Fruit fly (Drosophila melanogaster) whole organism, embryonic: Measurements from ENCODE around the gene CG14142.
A peak's percentile ranks its signal among the peaks of the same experiment; 100 is the strongest.

ENCODE experiments used
- Atf-2 ChIP-seq: fragments of 200-800 bp; sonication (Bioruptor generic); optimal IDR thresholded peaks from 2 replicates; lab custom pipeline; 2016; ENCODE audit warnings: missing biosample characterization, missing genetic modification characterization
- B-H1 ChIP-seq: fragments of 200-800 bp; sonication (Bioruptor generic); IDR thresholded peaks from 3 replicates; pipeline ENCODE4 v1.3.6; 2022; ENCODE audit warnings: missing biosample characterization, missing genetic modification characterization
- CG11085 ChIP-seq: fragments of 200-800 bp; sonication (Bioruptor generic); IDR thresholded peaks from 2 replicates; pipeline ENCODE4 v1.3.6; 2022; ENCODE audit warnings: missing biosample characterization, missing genetic modification characterization
- CG12236 ChIP-seq: fragments of 200-800 bp; sonication (Bioruptor generic); optimal IDR thresholded peaks from 2 replicates; lab custom pipeline; 2016; ENCODE audit warnings: missing biosample characterization, missing genetic modification characterization
- CG12744 ChIP-seq: fragments of 200-800 bp; sonication (Bioruptor generic); optimal IDR thresholded peaks from 2 replicates; lab custom pipeline; 2016; ENCODE audit warnings: missing biosample characterization, missing genetic modification characterization
- CG13287 ChIP-seq: fragments of 200-800 bp; sonication (Bioruptor generic); IDR thresholded peaks from 2 replicates; pipeline ENCODE4 v1.3.6; 2022; ENCODE audit warnings: missing biosample characterization, missing genetic modification characterization; ENCODE audit not compliant: partially characterized antibody
- CG15073 ChIP-seq: fragments of 200-800 bp; sonication (Bioruptor generic); optimal IDR thresholded peaks from 2 replicates; lab custom pipeline; 2016; ENCODE audit warnings: missing biosample characterization, missing genetic modification characterization
- CG15479 ChIP-seq: fragments of 200-800 bp; sonication (Bioruptor generic); optimal IDR thresholded peaks from 3 replicates; lab custom pipeline; 2019; ENCODE audit warnings: missing biosample characterization, mild to moderate bottlenecking, missing genetic modification characterization, moderate library complexity
- CG16779 ChIP-seq: fragments of 200-800 bp; sonication (Bioruptor generic); IDR thresholded peaks from 2 replicates; pipeline ENCODE4 v1.3.6; 2022; ENCODE audit warnings: missing biosample characterization, missing genetic modification characterization
- CG16815 ChIP-seq: fragments of 200-800 bp; sonication (Bioruptor generic); optimal IDR thresholded peaks from 3 replicates; lab custom pipeline; 2017; ENCODE audit warnings: missing biosample characterization, mild to moderate bottlenecking, missing genetic modification characterization
- CG2875 ChIP-seq: fragments of 200-800 bp; sonication (Bioruptor generic); optimal IDR thresholded peaks from 2 replicates; lab custom pipeline; 2017; ENCODE audit warnings: missing biosample characterization, mild to moderate bottlenecking, missing genetic modification characterization, missing genetic modification reagents
- CG3847 ChIP-seq: fragments of 200-800 bp; sonication (Bioruptor generic); IDR thresholded peaks from 2 replicates; pipeline ENCODE4 v1.3.6; 2022; ENCODE audit warnings: missing biosample characterization, missing genetic modification characterization
- CG3995 ChIP-seq: fragments of 200-800 bp; sonication (Bioruptor generic); optimal IDR thresholded peaks from 3 replicates; lab custom pipeline; 2016; ENCODE audit warnings: missing biosample characterization, missing genetic modification characterization
- CG4404 ChIP-seq: fragments of 200-800 bp; sonication (Bioruptor generic); IDR thresholded peaks from 2 replicates; pipeline ENCODE4 v1.3.6; 2022; ENCODE audit warnings: missing biosample characterization, missing genetic modification characterization
- CG6175 ChIP-seq: fragments of 200-800 bp; sonication (Bioruptor generic); IDR thresholded peaks from 3 replicates; pipeline ENCODE4 v1.3.6; 2022; ENCODE audit warnings: missing biosample characterization, missing genetic modification characterization
- CG7745 ChIP-seq: fragments of 200-800 bp; sonication (Bioruptor generic); optimal IDR thresholded peaks from 2 replicates; lab custom pipeline; 2018; ENCODE audit warnings: missing biosample characterization, mild to moderate bottlenecking, missing genetic modification characterization, moderate library complexity
- CG7928 ChIP-seq: fragments of 200-800 bp; sonication (Bioruptor generic); optimal IDR thresholded peaks from 2 replicates; lab custom pipeline; 2017; ENCODE audit warnings: missing biosample characterization, mild to moderate bottlenecking, missing genetic modification characterization
- CG9215 ChIP-seq: fragments of 200-800 bp; sonication (Bioruptor generic); IDR thresholded peaks from 2 replicates; pipeline ENCODE4 v1.3.6; 2022; ENCODE audit warnings: missing biosample characterization, missing genetic modification characterization
- CG9727 ChIP-seq: fragments of 200-800 bp; sonication (Bioruptor generic); optimal IDR thresholded peaks from 3 replicates; lab custom pipeline; 2017; ENCODE audit warnings: missing biosample characterization, mild to moderate bottlenecking, missing genetic modification characterization
- CTCF ChIP-seq: fragments of 200-800 bp; sonication (Bioruptor generic); optimal IDR thresholded peaks from 2 replicates; lab custom pipeline; 2017; ENCODE audit warnings: missing biosample characterization, mild to moderate bottlenecking, missing genetic modification characterization, moderate library complexity
- D19A ChIP-seq: fragments of 200-800 bp; optimal IDR thresholded peaks from 3 replicates; lab custom pipeline; 2019; ENCODE audit warnings: missing biosample characterization, mild to moderate bottlenecking, missing genetic modification characterization, moderate library complexity
- Dip3 ChIP-seq: fragments of 200-800 bp; sonication (Bioruptor generic); optimal IDR thresholded peaks from 3 replicates; lab custom pipeline; 2016; ENCODE audit warnings: missing biosample characterization, missing genetic modification characterization
- Dp ChIP-seq: fragments of 200-800 bp; sonication (Bioruptor generic); optimal IDR thresholded peaks from 2 replicates; lab custom pipeline; 2018; ENCODE audit warnings: missing biosample characterization, mild to moderate bottlenecking, missing genetic modification characterization, moderate library complexity
- HmgZ ChIP-seq: fragments of 200-800 bp; sonication (Bioruptor generic); optimal IDR thresholded peaks from 2 replicates; lab custom pipeline; 2018; ENCODE audit warnings: missing biosample characterization, mild to moderate bottlenecking, missing genetic modification characterization
- MTF-1 ChIP-seq: fragments of 200-800 bp; sonication (Bioruptor generic); optimal IDR thresholded peaks from 2 replicates; lab custom pipeline; 2018; ENCODE audit warnings: missing biosample characterization, mild to moderate bottlenecking, missing genetic modification characterization, borderline replicate concordance
- Mrtf ChIP-seq: fragments of 200-800 bp; sonication (Bioruptor generic); IDR thresholded peaks from 3 replicates; pipeline ENCODE4 v1.3.6; 2022; ENCODE audit warnings: missing biosample characterization, missing genetic modification characterization
- Pdp1 ChIP-seq, 2 experiments: fragments of 200-800 bp; sonication (Bioruptor generic); optimal IDR thresholded peaks; 3 replicates each; lab custom pipeline; 2016; ENCODE audit warnings: missing biosample characterization in 2 of 2, missing genetic modification characterization in 2 of 2, mild to moderate bottlenecking in 1 of 2, moderate library complexity in 1 of 2
- Sox102F ChIP-seq: fragments of 200-800 bp; sonication (Bioruptor generic); optimal IDR thresholded peaks from 2 replicates; lab custom pipeline; 2018; ENCODE audit warnings: missing biosample characterization, mild to moderate bottlenecking, missing genetic modification characterization, moderate library complexity
- Ssrp ChIP-seq: fragments of 200-800 bp; sonication (Bioruptor generic); optimal IDR thresholded peaks from 2 replicates; lab custom pipeline; 2018; ENCODE audit warnings: missing biosample characterization, mild to moderate bottlenecking, missing genetic modification characterization, moderate library complexity
- bsh ChIP-seq, 2 experiments: fragments of 200-800 bp; sonication (Bioruptor generic); optimal IDR thresholded peaks; 2 replicates each; lab custom pipeline; 2017 to 2018; ENCODE audit warnings: mild to moderate bottlenecking in 2 of 2, missing biosample characterization in 2 of 2, missing genetic modification characterization in 2 of 2, moderate library complexity in 1 of 2
- btn ChIP-seq: fragments of 200-800 bp; sonication (Bioruptor generic); optimal IDR thresholded peaks from 2 replicates; lab custom pipeline; 2016; ENCODE audit warnings: missing biosample characterization, missing genetic modification characterization
- crol ChIP-seq: fragments of 200-800 bp; sonication (Bioruptor generic); IDR thresholded peaks from 2 replicates; pipeline ENCODE4 v1.3.6; 2022; ENCODE audit warnings: missing biosample characterization, missing genetic modification characterization
- ewg ChIP-seq: fragments of 200-800 bp; sonication (Bioruptor generic); optimal IDR thresholded peaks from 3 replicates; lab custom pipeline; 2017; ENCODE audit warnings: mild to moderate bottlenecking, missing biosample characterization, missing genetic modification reagents, missing genetic modification characterization
- exex ChIP-seq: fragments of 200-800 bp; sonication (Bioruptor generic); optimal IDR thresholded peaks from 4 replicates; lab custom pipeline; 2018; ENCODE audit warnings: missing biosample characterization, mild to moderate bottlenecking, missing genetic modification characterization, moderate library complexity
- fru ChIP-seq: fragments of >200 bp; optimal IDR thresholded peaks from 2 replicates; lab custom pipeline; 2017
- hb ChIP-seq: fragments of 200-800 bp; sonication (Bioruptor generic); IDR thresholded peaks from 3 replicates; pipeline ENCODE4 v1.3.6; 2022; ENCODE audit warnings: missing biosample characterization, missing genetic modification characterization; ENCODE audit not compliant: partially characterized antibody
- ken ChIP-seq: fragments of 200-800 bp; sonication (Bioruptor generic); IDR thresholded peaks from 3 replicates; pipeline ENCODE4 v1.3.6; 2022; ENCODE audit warnings: missing biosample characterization, missing genetic modification characterization
- mirr ChIP-seq: fragments of 200-800 bp; sonication (Bioruptor generic); optimal IDR thresholded peaks from 3 replicates; lab custom pipeline; 2018; ENCODE audit warnings: missing biosample characterization, mild to moderate bottlenecking, missing genetic modification characterization
- sc ChIP-seq, 3 experiments: fragments of >200 bp in 2 of 3; fragments of 200-800 bp in 1 of 3; sonication (Bioruptor generic) in 1 of 3; optimal IDR thresholded peaks; 2 replicates in 2 of 3; 3 replicates in 1 of 3; lab custom pipeline; 2017; ENCODE audit warnings: mild to moderate bottlenecking in 1 of 3, missing biosample characterization in 1 of 3, missing genetic modification characterization in 1 of 3, missing genetic modification reagents in 1 of 3
- slou ChIP-seq: fragments of 200-800 bp; sonication (Bioruptor generic); optimal IDR thresholded peaks from 3 replicates; lab custom pipeline; 2016; ENCODE audit warnings: missing biosample characterization, missing genetic modification characterization
- sna ChIP-seq: fragments of 200-800 bp; sonication (Bioruptor generic); IDR thresholded peaks from 2 replicates; pipeline ENCODE4 v1.3.6; 2022; ENCODE audit warnings: missing biosample characterization, missing genetic modification characterization; ENCODE audit not compliant: partially characterized antibody
- sug ChIP-seq: fragments of 200-800 bp; optimal IDR thresholded peaks from 2 replicates; lab custom pipeline; 2019; ENCODE audit warnings: missing biosample characterization, mild to moderate bottlenecking, missing genetic modification characterization, moderate library complexity
- trem ChIP-seq: fragments of 200-800 bp; optimal IDR thresholded peaks from 3 replicates; lab custom pipeline; 2019; ENCODE audit warnings: missing biosample characterization, mild to moderate bottlenecking, missing genetic modification characterization, moderate library complexity
- ttk ChIP-seq: fragments of 200-800 bp; sonication (Bioruptor generic); IDR thresholded peaks from 2 replicates; pipeline ENCODE4 v2.1.2; 2022; ENCODE audit warnings: missing biosample characterization, missing genetic modification characterization
- vfl ChIP-seq: fragments of 200-800 bp; sonication (Bioruptor generic); optimal IDR thresholded peaks from 2 replicates; lab custom pipeline; 2016; ENCODE audit warnings: missing biosample characterization, missing genetic modification characterization
- zfh1 ChIP-seq: fragments of 200-800 bp; sonication (Bioruptor generic); IDR thresholded peaks from 3 replicates; pipeline ENCODE4 v1.3.6; 2022; ENCODE audit warnings: missing biosample characterization, missing genetic modification characterization

CG14142 gene

dm6 chr3L:11169299-11170181 is 3.8 kb upstream of the CG14142 start, which contains the start of the genes wls and Adck5 (continued):
- TF ChIP-seq hb (GFP tag; lab: Robert Waterston, UW) = no peak
- peak; percentile 6 for TF ChIP-seq Ssrp (tag; lab: Kevin White, UChicago)
- TF ChIP-seq CG9727 (GFP tag; lab: Kevin White, UChicago) = peak; percentile 63
- peak; percentile 18 for TF ChIP-seq slou (GFP tag; lab: Kevin White, UChicago)
- TF ChIP-seq ewg (GFP tag; lab: Kevin White, UChicago) = peak; percentile 12
- peak; percentile 38 for TF ChIP-seq Dp (GFP tag; lab: Kevin White, UChicago)
- peak; percentile 62 for TF ChIP-seq CTCF (GFP tag; lab: Kevin White, UChicago)
- TF ChIP-seq HmgZ (tag; lab: Kevin White, UChicago) = peak; percentile 44
- no peak for TF ChIP-seq CG15073
- peak; percentile 31; the same call in 1 of the 2 replicates for TF ChIP-seq sna
- peak; percentile 20 for TF ChIP-seq btn (GFP tag; lab: Kevin White, UChicago)
- TF ChIP-seq CG7928 = no peak
- TF ChIP-seq Dip3 (GFP tag; lab: Kevin White, UChicago) = peak; percentile 12
- no peak for TF ChIP-seq CG6175 (GFP tag; lab: Robert Waterston, UW)

dm6 chr3L:11182994-11183393 is 9.7 kb downstream of the CG14142 start:
- TF ChIP-seq CG12236 (GFP tag; lab: Kevin White, UChicago) (no peak), mirr (GFP tag; lab: Kevin White, UChicago) (peak; percentile 79), ken (GFP tag; lab: Robert Waterston, UW) (no peak), CG15479 (no peak), exex (tag; lab: Kevin White, UChicago) (peak; percentile 59)

- no peak for TF ChIP-seq CG4404 (GFP tag; lab: Robert Waterston, UW)
- TF ChIP-seq Atf-2 (GFP tag; lab: Kevin White, UChicago) = no peak
- TF ChIP-seq fru (lab: Kevin White, UChicago) = no peak
- TF ChIP-seq vfl = no peak
- TF ChIP-seq CG3847 (GFP tag; lab: Robert Waterston, UW) = no peak
- TF ChIP-seq zfh1 (GFP tag; lab: Robert Waterston, UW) = no peak
- TF ChIP-seq CG12744 (GFP tag; lab: Kevin White, UChicago) = no peak
- no peak for TF ChIP-seq CG9215 (GFP tag; lab: Robert Waterston, UW)
- TF ChIP-seq B-H1 (GFP tag; lab: Robert Waterston, UW) = no peak
- 0 out of 3 replicates have a peak, but pooled peaks have one; percentile 10 for TF ChIP-seq Mrtf (GFP tag; lab: Robert Waterston, UW)
- no peak for TF ChIP-seq CG3995 (GFP tag; lab: Kevin White, UChicago)
- TF ChIP-seq sug (tag; lab: Kevin White, UChicago) = peak; percentile 2
- TF ChIP-seq crol (GFP tag; lab: Robert Waterston, UW) = peak; percentile 76
- no peak for TF ChIP-seq bsh (GFP tag; optimal IDR thresholded peaks at IDR 0.05; lab: Kevin White, UChicago)
- no peak for TF ChIP-seq trem (tag; lab: Kevin White, UChicago)
- TF ChIP-seq mirr (GFP tag; lab: Kevin White, UChicago) = peak; percentile 61
- no peak for TF ChIP-seq exex (tag; lab: Kevin White, UChicago)
- no peak for TF ChIP-seq CG7745 (tag; lab: Kevin White, UChicago)
- TF ChIP-seq sc (optimal IDR thresholded peaks at IDR 0.05; lab: Kevin White, UChicago) = no peak
- TF ChIP-seq sc (GFP tag; optimal IDR thresholded peaks at IDR 0.05; lab: Kevin White, UChicago) = no peak
- no peak for TF ChIP-seq CG13287 (GFP tag; lab: Robert Waterston, UW)
- no peak for TF ChIP-seq ttk
- no peak for TF ChIP-seq CG11085 (GFP tag; lab: Robert Waterston, UW)
- TF ChIP-seq CG16815 (GFP tag; lab: Kevin White, UChicago) = no peak
- no peak for TF ChIP-seq MTF-1 (GFP tag; lab: Kevin White, UChicago)
- no peak for TF ChIP-seq Sox102F (GFP tag; lab: Kevin White, UChicago)
- TF ChIP-seq CG2875 (GFP tag; lab: Kevin White, UChicago) = no peak
- TF ChIP-seq CG16779 (GFP tag; lab: Robert Waterston, UW) = no peak
- TF ChIP-seq D19A = no peak
- TF ChIP-seq Pdp1 (GFP tag; optimal IDR thresholded peaks at IDR 0.05; lab: Kevin White, UChicago) = no peak
These were observed 10.7 kb downstream of the CG14142 start for dm6 chr3L:11183965-11184364.
